Worm (Caenorhabditis elegans): ENCODE results near the gene nhr-219.
A peak's percentile ranks its signal among the peaks of the same experiment; 100 is the strongest.

ce11 chrV:8938943-8939342 is 27.0 kb downstream of the nhr-219 start:
- TF ChIP-seq nhr-28 (tag; optimal IDR thresholded peaks at IDR 0.05) = no peak
- no peak for TF ChIP-seq R02D3.7 (tag; optimal IDR thresholded peaks at IDR 0.05)
- TF ChIP-seq nfya-1 (tag; optimal IDR thresholded peaks at IDR 0.05; ENCODE audit: insufficient read depth) = no peak
- no peak for TF ChIP-seq pqm-1 (tag; optimal IDR thresholded peaks at IDR 0.05)
- TF ChIP-seq unc-62 (GFP tag; optimal IDR thresholded peaks at IDR 0.05) = no peak
- TF ChIP-seq ama-1 (optimal IDR thresholded peaks at IDR 0.05) = peak; percentile 76

Data from whole organism, L3 larva.